Fruit fly (Drosophila melanogaster) whole organism, embryonic: Measurements from ENCODE around the gene Sodq.
A peak's percentile ranks its signal among the peaks of the same experiment; 100 is the strongest.

Source experiments
- ATbp ChIP-seq: fragments of 200-800 bp; sonication (Bioruptor generic); optimal IDR thresholded peaks from 2 replicates; lab custom pipeline; 2017; ENCODE audit warnings: missing biosample characterization, mild to moderate bottlenecking, missing genetic modification characterization, missing genetic modification reagents
- Atf3 ChIP-seq: fragments of 200-800 bp; sonication (Bioruptor generic); optimal IDR thresholded peaks from 3 replicates; lab custom pipeline; 2016; ENCODE audit warnings: missing biosample characterization, missing genetic modification characterization
- Bgb ChIP-seq: fragments of 200-800 bp; sonication (Bioruptor generic); IDR thresholded peaks from 2 replicates; pipeline ENCODE4 v1.3.6; 2022; ENCODE audit warnings: missing biosample characterization, missing genetic modification characterization; ENCODE audit not compliant: partially characterized antibody
- CG10209 ChIP-seq: fragments of 200-800 bp; sonication (Bioruptor generic); optimal IDR thresholded peaks from 3 replicates; lab custom pipeline; 2017; ENCODE audit warnings: missing biosample characterization, mild to moderate bottlenecking, missing genetic modification characterization, missing genetic modification reagents
- CG10321 ChIP-seq: fragments of 200-800 bp; sonication (Bioruptor generic); IDR thresholded peaks from 2 replicates; pipeline ENCODE4 v1.3.6; 2022; ENCODE audit warnings: missing biosample characterization, missing genetic modification characterization
- CG10565 ChIP-seq: fragments of 200-800 bp; sonication (Bioruptor generic); optimal IDR thresholded peaks from 3 replicates; lab custom pipeline; 2016; ENCODE audit warnings: missing biosample characterization, mild to moderate bottlenecking, missing genetic modification characterization
- CG11398 ChIP-seq: fragments of 200-800 bp; sonication (Bioruptor generic); optimal IDR thresholded peaks from 2 replicates; lab custom pipeline; 2016; ENCODE audit warnings: missing biosample characterization, missing genetic modification characterization
- CG12071 ChIP-seq: fragments of 200-800 bp; sonication (Bioruptor generic); optimal IDR thresholded peaks from 3 replicates; lab custom pipeline; 2018; ENCODE audit warnings: missing biosample characterization, mild to moderate bottlenecking, missing genetic modification characterization
- CG12299 ChIP-seq: fragments of 200-800 bp; sonication (Bioruptor generic); optimal IDR thresholded peaks from 2 replicates; lab custom pipeline; 2018; ENCODE audit warnings: missing biosample characterization, mild to moderate bottlenecking, missing genetic modification characterization
- CG13894 ChIP-seq: fragments of 200-800 bp; sonication (Bioruptor generic); optimal IDR thresholded peaks from 3 replicates; lab custom pipeline; 2018; ENCODE audit warnings: missing biosample characterization, mild to moderate bottlenecking, missing genetic modification characterization, moderate library complexity
- CG17186 ChIP-seq: fragments of 200-800 bp; sonication (Bioruptor generic); optimal IDR thresholded peaks from 3 replicates; lab custom pipeline; 2017; ENCODE audit warnings: missing biosample characterization, missing genetic modification reagents, missing genetic modification characterization
- CG17568 ChIP-seq: fragments of 200-800 bp; sonication (Bioruptor generic); optimal IDR thresholded peaks from 2 replicates; lab custom pipeline; 2018; ENCODE audit warnings: missing biosample characterization, mild to moderate bottlenecking, missing genetic modification characterization, moderate library complexity
- CG17829 ChIP-seq: fragments of 200-800 bp; optimal IDR thresholded peaks from 2 replicates; lab custom pipeline; 2019; ENCODE audit warnings: missing biosample characterization, mild to moderate bottlenecking, missing genetic modification characterization, moderate library complexity
- CG1832 ChIP-seq: fragments of 200-800 bp; sonication (Bioruptor generic); optimal IDR thresholded peaks from 2 replicates; lab custom pipeline; 2017; ENCODE audit warnings: missing biosample characterization, mild to moderate bottlenecking, missing genetic modification characterization, inconsistent platforms
- CG2875 ChIP-seq: fragments of 200-800 bp; sonication (Bioruptor generic); optimal IDR thresholded peaks from 2 replicates; lab custom pipeline; 2017; ENCODE audit warnings: missing biosample characterization, mild to moderate bottlenecking, missing genetic modification characterization, missing genetic modification reagents
- CG3281 ChIP-seq: fragments of 200-800 bp; sonication (Bioruptor generic); optimal IDR thresholded peaks from 3 replicates; lab custom pipeline; 2017; ENCODE audit warnings: missing biosample characterization, mild to moderate bottlenecking, missing genetic modification characterization
- CG33557 ChIP-seq: fragments of 200-800 bp; sonication (Bioruptor generic); optimal IDR thresholded peaks from 2 replicates; lab custom pipeline; 2019; ENCODE audit warnings: missing biosample characterization, mild to moderate bottlenecking, missing genetic modification characterization, moderate library complexity
- CG3838 ChIP-seq: fragments of 200-800 bp; sonication (Bioruptor generic); optimal IDR thresholded peaks from 3 replicates; lab custom pipeline; 2016; ENCODE audit warnings: missing biosample characterization, missing genetic modification characterization
- CG3995 ChIP-seq: fragments of 200-800 bp; sonication (Bioruptor generic); optimal IDR thresholded peaks from 3 replicates; lab custom pipeline; 2016; ENCODE audit warnings: missing biosample characterization, missing genetic modification characterization
- CG4424 ChIP-seq: fragments of 200-800 bp; sonication (Bioruptor generic); optimal IDR thresholded peaks from 3 replicates; lab custom pipeline; 2016; ENCODE audit warnings: missing biosample characterization, missing genetic modification characterization
- CG4820 ChIP-seq: fragments of 200-800 bp; sonication (Bioruptor generic); optimal IDR thresholded peaks from 3 replicates; lab custom pipeline; 2016; ENCODE audit warnings: missing biosample characterization, missing genetic modification characterization
- CG6683 ChIP-seq: fragments of 200-800 bp; sonication (Bioruptor generic); optimal IDR thresholded peaks from 2 replicates; lab custom pipeline; 2017; ENCODE audit warnings: missing biosample characterization, mild to moderate bottlenecking, missing genetic modification characterization, missing genetic modification reagents
- CG8944 ChIP-seq: fragments of 200-800 bp; sonication (Bioruptor generic); optimal IDR thresholded peaks from 3 replicates; lab custom pipeline; 2016; ENCODE audit warnings: missing biosample characterization, missing genetic modification characterization
- CHES-1-like ChIP-seq: fragments of 200-800 bp; sonication (Bioruptor generic); optimal IDR thresholded peaks from 2 replicates; lab custom pipeline; 2016; ENCODE audit warnings: missing biosample characterization, missing genetic modification characterization
- CrebB ChIP-seq: fragments of 200-800 bp; sonication (Bioruptor generic); optimal IDR thresholded peaks from 3 replicates; lab custom pipeline; 2018; ENCODE audit warnings: missing biosample characterization, mild to moderate bottlenecking, missing genetic modification characterization
- Dip2 ChIP-seq: fragments of 200-800 bp; sonication (Bioruptor generic); IDR thresholded peaks from 2 replicates; pipeline ENCODE4 v1.3.6; 2022; ENCODE audit warnings: missing biosample characterization, missing genetic modification characterization
- HLH3B ChIP-seq: fragments of 200-800 bp; sonication (Bioruptor generic); IDR thresholded peaks from 2 replicates; pipeline ENCODE4 v1.3.6; 2022; ENCODE audit warnings: missing biosample characterization, missing genetic modification characterization
- Lim3 ChIP-seq: fragments of 200-800 bp; sonication (Bioruptor generic); IDR thresholded peaks from 2 replicates; pipeline ENCODE4 v1.3.6; 2022; ENCODE audit warnings: missing biosample characterization, missing genetic modification characterization
- Mes4 ChIP-seq: fragments of 200-800 bp; sonication (Bioruptor generic); optimal IDR thresholded peaks from 2 replicates; lab custom pipeline; 2016; ENCODE audit warnings: missing biosample characterization, missing genetic modification characterization
- NC2β ChIP-seq: fragments of 200-800 bp; sonication (Bioruptor generic); optimal IDR thresholded peaks from 2 replicates; lab custom pipeline; 2016; ENCODE audit warnings: missing biosample characterization, missing genetic modification characterization
- Opbp ChIP-seq: fragments of 200-800 bp; sonication (Bioruptor generic); IDR thresholded peaks from 3 replicates; pipeline ENCODE4 v1.3.6; 2022; ENCODE audit warnings: missing biosample characterization, missing genetic modification characterization; ENCODE audit not compliant: partially characterized antibody
- Sox102F ChIP-seq: fragments of 200-800 bp; sonication (Bioruptor generic); optimal IDR thresholded peaks from 2 replicates; lab custom pipeline; 2018; ENCODE audit warnings: missing biosample characterization, mild to moderate bottlenecking, missing genetic modification characterization, moderate library complexity
- Xbp1 ChIP-seq: fragments of 200-800 bp; sonication (Bioruptor generic); optimal IDR thresholded peaks from 3 replicates; lab custom pipeline; 2016; ENCODE audit warnings: missing biosample characterization, mild to moderate bottlenecking, missing genetic modification characterization
- cad ChIP-seq: fragments of >200 bp; optimal IDR thresholded peaks from 2 replicates; lab custom pipeline; 2017; ENCODE audit warnings: missing biosample characterization, missing genetic modification characterization
- corto ChIP-seq: fragments of 200-800 bp; sonication (Bioruptor generic); optimal IDR thresholded peaks from 2 replicates; lab custom pipeline; 2016; ENCODE audit warnings: missing biosample characterization, mild to moderate bottlenecking, missing genetic modification characterization, moderate library complexity
- fu2 ChIP-seq: fragments of 200-800 bp; sonication (Bioruptor generic); optimal IDR thresholded peaks from 2 replicates; lab custom pipeline; 2016; ENCODE audit warnings: missing biosample characterization, missing genetic modification characterization
- jigr1 ChIP-seq: fragments of 200-800 bp; sonication (Bioruptor generic); IDR thresholded peaks from 3 replicates; pipeline ENCODE4 v1.3.6; 2022; ENCODE audit warnings: missing biosample characterization, missing genetic modification characterization
- kah ChIP-seq: fragments of 200-800 bp; sonication (Bioruptor generic); optimal IDR thresholded peaks from 2 replicates; lab custom pipeline; 2018; ENCODE audit warnings: missing biosample characterization, mild to moderate bottlenecking, missing genetic modification characterization
- pita ChIP-seq: fragments of 200-800 bp; sonication (Bioruptor generic); optimal IDR thresholded peaks from 2 replicates; lab custom pipeline; 2017; ENCODE audit warnings: missing biosample characterization, mild to moderate bottlenecking, missing genetic modification characterization
- psq ChIP-seq: fragments of 200-800 bp; sonication (Bioruptor generic); optimal IDR thresholded peaks from 2 replicates; lab custom pipeline; 2017; ENCODE audit warnings: missing biosample characterization, missing genetic modification characterization
- seq ChIP-seq: fragments of 200-800 bp; sonication (Bioruptor generic); IDR thresholded peaks from 2 replicates; pipeline ENCODE4 v1.3.6; 2022; ENCODE audit warnings: missing biosample characterization, missing genetic modification characterization
- sima ChIP-seq: fragments of 200-800 bp; sonication (Bioruptor generic); optimal IDR thresholded peaks from 2 replicates; lab custom pipeline; 2016; ENCODE audit warnings: missing biosample characterization, missing genetic modification characterization
- slou ChIP-seq: fragments of 200-800 bp; sonication (Bioruptor generic); optimal IDR thresholded peaks from 3 replicates; lab custom pipeline; 2016; ENCODE audit warnings: missing biosample characterization, missing genetic modification characterization
- sna ChIP-seq: fragments of 200-800 bp; sonication (Bioruptor generic); IDR thresholded peaks from 2 replicates; pipeline ENCODE4 v1.3.6; 2022; ENCODE audit warnings: missing biosample characterization, missing genetic modification characterization; ENCODE audit not compliant: partially characterized antibody
- tna ChIP-seq: fragments of 200-800 bp; sonication (Bioruptor generic); IDR thresholded peaks from 2 replicates; pipeline ENCODE4 v1.3.6; 2022; ENCODE audit warnings: missing biosample characterization, missing genetic modification characterization; ENCODE audit not compliant: partially characterized antibody
- unpg ChIP-seq: fragments of 200-800 bp; sonication (Bioruptor generic); optimal IDR thresholded peaks from 3 replicates; lab custom pipeline; 2018; ENCODE audit warnings: missing biosample characterization, mild to moderate bottlenecking, missing genetic modification characterization, moderate library complexity

Gene Sodq

dm6 chr3R:25880198-25880970 lies 15.2 kb upstream of the Sodq start (continued):
- TF ChIP-seq kah (GFP tag; lab: Kevin White, UChicago) = no peak
- TF ChIP-seq NC2β (GFP tag; lab: Kevin White, UChicago) = no peak
- no peak for TF ChIP-seq Atf3 (GFP tag; lab: Kevin White, UChicago)
- no peak for TF ChIP-seq Bgb (GFP tag; lab: Robert Waterston, UW)
- TF ChIP-seq sna = no peak
- TF ChIP-seq, all 482 proteins: peak for 179

- no peak for TF ChIP-seq CG4424
- TF ChIP-seq pita (GFP tag; lab: Kevin White, UChicago) = peak; percentile 89
- TF ChIP-seq Opbp (GFP tag; lab: Robert Waterston, UW) = no peak; the same call in none of the 3 replicates
- TF ChIP-seq Mes4 (GFP tag; lab: Kevin White, UChicago) = peak; percentile 5
- 0 out of 2 replicates have a peak, but pooled peaks have one; percentile 10 for TF ChIP-seq seq (GFP tag; lab: Robert Waterston, UW)
- no peak for TF ChIP-seq CG3281 (GFP tag; lab: Kevin White, UChicago)
- TF ChIP-seq Xbp1 (GFP tag; lab: Kevin White, UChicago) = no peak
- no peak for TF ChIP-seq CG6683 (GFP tag; lab: Kevin White, UChicago)
- no peak for TF ChIP-seq sima
- no peak for TF ChIP-seq ATbp (GFP tag; lab: Kevin White, UChicago)
- no peak for TF ChIP-seq Dip2
- no peak for TF ChIP-seq cad (GFP tag; lab: Kevin White, UChicago)
- TF ChIP-seq unpg (GFP tag; lab: Kevin White, UChicago) = no peak
- no peak for TF ChIP-seq CG17186 (GFP tag; lab: Kevin White, UChicago)
- no peak for TF ChIP-seq CG10209 (GFP tag; lab: Kevin White, UChicago)
- no peak for TF ChIP-seq jigr1 (GFP tag; lab: Robert Waterston, UW)
- TF ChIP-seq CrebB = no peak
- TF ChIP-seq CG12299 (tag; lab: Kevin White, UChicago) = peak; percentile 50
- TF ChIP-seq CG33557 (GFP tag; lab: Kevin White, UChicago) = no peak
- no peak for TF ChIP-seq HLH3B (GFP tag; lab: Robert Waterston, UW)
- TF ChIP-seq slou (GFP tag; lab: Kevin White, UChicago) = no peak
- TF ChIP-seq Sox102F = no peak
- no peak for TF ChIP-seq corto (GFP tag; lab: Kevin White, UChicago)
- TF ChIP-seq CG10565 (GFP tag; lab: Kevin White, UChicago) = no peak
- TF ChIP-seq CG3838 (GFP tag; lab: Kevin White, UChicago) = no peak
- TF ChIP-seq CG4820 (GFP tag; lab: Kevin White, UChicago) = no peak
- no peak for TF ChIP-seq fu2
- TF ChIP-seq psq (GFP tag; lab: Kevin White, UChicago) = no peak
- peak; percentile 39 for TF ChIP-seq CG3995 (GFP tag; lab: Kevin White, UChicago)
- TF ChIP-seq tna (GFP tag; lab: Robert Waterston, UW) = 0 out of 2 replicates have a peak, but pooled peaks have one; percentile 37
- TF ChIP-seq CG1832 (GFP tag; lab: Kevin White, UChicago) = no peak
- no peak for TF ChIP-seq CG13894 (tag; lab: Kevin White, UChicago)
- TF ChIP-seq CG10321 (GFP tag; lab: Robert Waterston, UW) = no peak
- TF ChIP-seq CG12071 (GFP tag; lab: Kevin White, UChicago) = no peak
- peak; percentile 35 for TF ChIP-seq CG17568 (GFP tag; lab: Kevin White, UChicago)
- no peak for TF ChIP-seq CHES-1-like
- peak; percentile 4 for TF ChIP-seq CG17829 (tag; lab: Kevin White, UChicago)
- peak; percentile 0 for TF ChIP-seq CG8944 (GFP tag; lab: Kevin White, UChicago)
- no peak for TF ChIP-seq Lim3 (GFP tag; lab: Robert Waterston, UW)
- TF ChIP-seq CG2875 (GFP tag; lab: Kevin White, UChicago) = no peak
- TF ChIP-seq CG11398 (GFP tag; lab: Kevin White, UChicago) = no peak
Measured at dm6 chr3R:25880971-25881809, 14.4 kb upstream of the Sodq start, which contains the start of gene Tsp96F. Gene Tsp96F (minus strand): TSS chr3R:25881427.
